Worm (Caenorhabditis elegans) whole organism, L3 larva: Measurements from ENCODE around the gene sur-5.

Experiments
- R02D3.7 ChIP-seq: fragments of 150-350 bp; optimal IDR thresholded peaks from 2 replicates; lab custom pipeline; 2014; ENCODE audit warnings: missing biosample characterization, missing genetic modification characterization
- ZK546.5 ChIP-seq: sonication (generic microtip); optimal IDR thresholded peaks from 2 replicates; lab custom pipeline; 2017; ENCODE audit warnings: missing biosample characterization, missing genetic modification characterization
- ceh-16 ChIP-seq: sonication (generic microtip); optimal IDR thresholded peaks from 2 replicates; lab custom pipeline; 2017; ENCODE audit warnings: missing biosample characterization, missing genetic modification characterization
- ceh-28 ChIP-seq: fragments of 150-350 bp; optimal IDR thresholded peaks from 2 replicates; lab custom pipeline; 2014; ENCODE audit warnings: missing biosample characterization, missing genetic modification reagents, missing genetic modification characterization
- ceh-82 ChIP-seq: fragments of 150-350 bp; optimal IDR thresholded peaks from 2 replicates; lab custom pipeline; 2014; ENCODE audit warnings: missing biosample characterization, missing genetic modification characterization
- ceh-9 ChIP-seq: sonication (generic microtip); optimal IDR thresholded peaks from 2 replicates; lab custom pipeline; 2018; ENCODE audit warnings: missing biosample characterization, missing genetic modification characterization
- daf-12 ChIP-seq: fragments of 150-350 bp; optimal IDR thresholded peaks from 2 replicates; lab custom pipeline; 2014; ENCODE audit warnings: missing biosample characterization, missing genetic modification reagents, missing genetic modification characterization
- elt-1 ChIP-seq: fragments of 150-350 bp; optimal IDR thresholded peaks from 2 replicates; lab custom pipeline; 2014; ENCODE audit warnings: missing biosample characterization, missing genetic modification characterization
- elt-2 ChIP-seq: sonication (generic microtip); optimal IDR thresholded peaks from 2 replicates; lab custom pipeline; 2016; ENCODE audit warnings: missing genetic modification reagents, mild to moderate bottlenecking, missing genetic modification characterization, missing compliant biosample characterization
- elt-3 ChIP-seq, 3 experiments: fragments of 150-350 bp in 1 of 3; sonication (generic microtip) in 2 of 3; optimal IDR thresholded peaks; 2 replicates in 2 of 3; 4 replicates in 1 of 3; lab custom pipeline; 2014 to 2017; ENCODE audit warnings: missing biosample characterization in 3 of 3, missing genetic modification characterization in 3 of 3
- hmg-11 ChIP-seq: sonication (generic microtip); optimal IDR thresholded peaks from 2 replicates; lab custom pipeline; 2016; ENCODE audit warnings: missing genetic modification characterization, missing compliant biosample characterization
- jun-1 ChIP-seq: fragments of 150-350 bp; optimal IDR thresholded peaks from 2 replicates; lab custom pipeline; 2014; ENCODE audit warnings: missing biosample characterization, missing genetic modification reagents, missing genetic modification characterization
- lin-15B ChIP-seq: fragments of 150-350 bp; optimal IDR thresholded peaks from 2 replicates; lab custom pipeline; 2014; ENCODE audit warnings: missing biosample characterization, missing genetic modification characterization
- lin-39 ChIP-seq: fragments of 150-350 bp; optimal IDR thresholded peaks from 2 replicates; lab custom pipeline; 2018; ENCODE audit warnings: missing biosample characterization, missing genetic modification reagents, missing genetic modification characterization
- lsy-12 ChIP-seq: sonication (generic microtip); optimal IDR thresholded peaks from 2 replicates; lab custom pipeline; 2016; ENCODE audit warnings: mild to moderate bottlenecking, missing genetic modification characterization, missing compliant biosample characterization
- mml-1 ChIP-seq: fragments of 150-350 bp; sonication (generic microtip); optimal IDR thresholded peaks from 3 replicates; lab custom pipeline; 2014; ENCODE audit warnings: missing biosample characterization, missing genetic modification characterization
- nfya-1 ChIP-seq: sonication (generic microtip); optimal IDR thresholded peaks from 2 replicates; lab custom pipeline; 2017; ENCODE audit warnings: missing genetic modification characterization, mild to moderate bottlenecking, missing compliant biosample characterization, antibody characterized with exemption, moderate library complexity; ENCODE audit not compliant: insufficient read depth
- nhr-11 ChIP-seq: fragments of 150-350 bp; optimal IDR thresholded peaks from 2 replicates; lab custom pipeline; 2014; ENCODE audit warnings: missing biosample characterization, missing genetic modification characterization
- nhr-23 ChIP-seq: fragments of 150-350 bp; optimal IDR thresholded peaks from 2 replicates; lab custom pipeline; 2014; ENCODE audit warnings: missing biosample characterization, missing genetic modification reagents, missing genetic modification characterization
- nhr-25 ChIP-seq: sonication (generic microtip); optimal IDR thresholded peaks from 2 replicates; lab custom pipeline; 2017; ENCODE audit warnings: missing biosample characterization, missing genetic modification characterization
- nhr-28 ChIP-seq: fragments of 150-350 bp; optimal IDR thresholded peaks from 2 replicates; lab custom pipeline; 2014; ENCODE audit warnings: missing biosample characterization, missing genetic modification characterization
- nhr-43 ChIP-seq: sonication (generic microtip); optimal IDR thresholded peaks from 2 replicates; lab custom pipeline; 2016; ENCODE audit warnings: mild to moderate bottlenecking, missing genetic modification characterization, missing compliant biosample characterization; ENCODE audit not compliant: poor library complexity, severe bottlenecking
- nhr-67 ChIP-seq: fragments of 150-350 bp; optimal IDR thresholded peaks from 2 replicates; lab custom pipeline; 2014; ENCODE audit warnings: missing biosample characterization, missing genetic modification characterization
- nhr-76 ChIP-seq: fragments of 150-350 bp; sonication (generic microtip); optimal IDR thresholded peaks from 5 replicates; lab custom pipeline; 2014; ENCODE audit warnings: missing biosample characterization, missing genetic modification characterization
- nhr-77 ChIP-seq: fragments of 150-350 bp; optimal IDR thresholded peaks from 2 replicates; lab custom pipeline; 2014; ENCODE audit warnings: missing biosample characterization, missing genetic modification characterization
- pha-4 ChIP-seq: fragments of 150-350 bp; optimal IDR thresholded peaks from 2 replicates; lab custom pipeline; 2014; ENCODE audit warnings: missing biosample characterization, missing genetic modification reagents, missing genetic modification characterization
- pqm-1 ChIP-seq: fragments of 150-350 bp; optimal IDR thresholded peaks from 2 replicates; lab custom pipeline; 2017; ENCODE audit warnings: missing biosample characterization, missing genetic modification characterization, inconsistent platforms
- sea-2 ChIP-seq: fragments of 150-350 bp; sonication (generic microtip); optimal IDR thresholded peaks from 4 replicates; lab custom pipeline; 2014; ENCODE audit warnings: missing biosample characterization, missing genetic modification reagents, missing genetic modification characterization
- skn-1 ChIP-seq: fragments of 150-350 bp; optimal IDR thresholded peaks from 2 replicates; lab custom pipeline; 2014; ENCODE audit warnings: missing biosample characterization, missing genetic modification characterization
- snpc-4 ChIP-seq: fragments of 150-350 bp; optimal IDR thresholded peaks from 2 replicates; lab custom pipeline; 2014; ENCODE audit warnings: missing biosample characterization, missing genetic modification characterization
- tbx-2 ChIP-seq: sonication (generic microtip); optimal IDR thresholded peaks from 2 replicates; lab custom pipeline; 2016; ENCODE audit warnings: mild to moderate bottlenecking, missing genetic modification characterization, missing compliant biosample characterization
- zag-1 ChIP-seq: fragments of 150-350 bp; optimal IDR thresholded peaks from 2 replicates; lab custom pipeline; 2014; ENCODE audit warnings: missing biosample characterization, missing genetic modification characterization
- ztf-11 ChIP-seq: fragments of 150-350 bp; optimal IDR thresholded peaks from 2 replicates; lab custom pipeline; 2014; ENCODE audit warnings: missing biosample characterization, missing genetic modification characterization

Gene sur-5

ce11 chrX:7305520-7306186 lies at the start of gene sur-5:
TSS of gene sur-5 (minus strand) at chrX:7305570.
- TF ChIP-seq pqm-1 (tag; lab: Kevin White, UChicago), result peak; percentile 64
- TF ChIP-seq lin-39 (tag; lab: Kevin White, UChicago), result no peak
- no peak for TF ChIP-seq tbx-2 (tag; lab: Kevin White, UChicago)
- no peak for TF ChIP-seq nhr-43
- no peak for TF ChIP-seq hmg-11 (tag; lab: Kevin White, UChicago)
- TF ChIP-seq elt-2 (tag; lab: Kevin White, UChicago), result peak; percentile 97
- TF ChIP-seq sea-2 (GFP tag; lab: Kevin White, UChicago), result no peak
- no peak for TF ChIP-seq ZK546.5
- TF ChIP-seq ceh-28 (tag; lab: Kevin White, UChicago), result no peak
- peak; percentile 54 for TF ChIP-seq nhr-23
- no peak for TF ChIP-seq ceh-9
- TF ChIP-seq zag-1 (tag; lab: Kevin White, UChicago), result no peak
- TF ChIP-seq lsy-12 (tag; lab: Kevin White, UChicago), result no peak
- no peak for TF ChIP-seq ceh-82 (tag; lab: Kevin White, UChicago)
- TF ChIP-seq pha-4 (tag; lab: Kevin White, UChicago), result no peak
- peak; percentile 17 for TF ChIP-seq nhr-25 (tag; lab: Kevin White, UChicago)
- TF ChIP-seq nhr-67 (tag; lab: Kevin White, UChicago), result no peak
- TF ChIP-seq nhr-11 (tag; lab: Kevin White, UChicago), result no peak
- peak in 2 of 3 experiments; percentile 88 to 90 for TF ChIP-seq elt-3 (tag; optimal IDR thresholded peaks at IDR 0.05; lab: Kevin White, UChicago)
- TF ChIP-seq ceh-16 (tag; lab: Kevin White, UChicago), result no peak
- TF ChIP-seq nhr-28, result no peak
- no peak for TF ChIP-seq nfya-1
- no peak for TF ChIP-seq elt-1 (tag; lab: Kevin White, UChicago)

ce11 chrX:7343747-7344146 lies 38.4 kb upstream of the sur-5 start, which contains the start of gene C07D8.5:
TSS of gene C07D8.5 (plus strand) at chrX:7344047.
- TF ChIP-seq pha-4 (tag; lab: Kevin White, UChicago), result no peak
- TF ChIP-seq jun-1 (tag; lab: Kevin White, UChicago), result no peak
- TF ChIP-seq lin-15B (tag; lab: Kevin White, UChicago), result no peak
- TF ChIP-seq nhr-76 (tag; lab: Kevin White, UChicago), result no peak
- TF ChIP-seq R02D3.7, result no peak
- TF ChIP-seq nhr-43, result no peak

- TF ChIP-seq nhr-25 (tag; lab: Kevin White, UChicago) (no peak), pha-4 (tag; lab: Kevin White, UChicago) (peak; percentile 30), snpc-4 (tag; lab: Kevin White, UChicago) (no peak), elt-2 (tag; lab: Kevin White, UChicago) (peak; percentile 60), nhr-77 (tag; lab: Kevin White, UChicago) (no peak), R02D3.7 (no peak), ztf-11 (tag; lab: Kevin White, UChicago) (no peak), skn-1 (tag; lab: Kevin White, UChicago) (peak; percentile 59)
- TF ChIP-seq, all 47 proteins: peak for 3
Measured at ce11 chrX:7343218-7343617, 37.8 kb upstream of the sur-5 start.

ce11 chrX:7340915-7341559 lies 35.7 kb upstream of the sur-5 start, which contains the start of gene C07D8.6:
TSS of gene C07D8.6 (plus strand) at chrX:7341509.
- TF ChIP-seq snpc-4 (tag; lab: Kevin White, UChicago), result no peak
- peak; percentile 26 for TF ChIP-seq jun-1 (tag; lab: Kevin White, UChicago)
- peak; percentile 92 for TF ChIP-seq pqm-1 (tag; lab: Kevin White, UChicago)
- TF ChIP-seq pha-4 (tag; lab: Kevin White, UChicago), result peak; percentile 26
- TF ChIP-seq daf-12 (tag; lab: Kevin White, UChicago), result no peak
- peak; percentile 36 for TF ChIP-seq nfya-1
- TF ChIP-seq nhr-77 (tag; lab: Kevin White, UChicago), result peak; percentile 8
- peak; percentile 88 for TF ChIP-seq skn-1 (tag; lab: Kevin White, UChicago)
- no peak for TF ChIP-seq mml-1 (tag; lab: Kevin White, UChicago)
- TF ChIP-seq elt-2 (tag; lab: Kevin White, UChicago), result peak; percentile 97
